Fruit fly (Drosophila melanogaster): Measurements from ENCODE around the gene CG12729.

CG12729 gene

DNA sequence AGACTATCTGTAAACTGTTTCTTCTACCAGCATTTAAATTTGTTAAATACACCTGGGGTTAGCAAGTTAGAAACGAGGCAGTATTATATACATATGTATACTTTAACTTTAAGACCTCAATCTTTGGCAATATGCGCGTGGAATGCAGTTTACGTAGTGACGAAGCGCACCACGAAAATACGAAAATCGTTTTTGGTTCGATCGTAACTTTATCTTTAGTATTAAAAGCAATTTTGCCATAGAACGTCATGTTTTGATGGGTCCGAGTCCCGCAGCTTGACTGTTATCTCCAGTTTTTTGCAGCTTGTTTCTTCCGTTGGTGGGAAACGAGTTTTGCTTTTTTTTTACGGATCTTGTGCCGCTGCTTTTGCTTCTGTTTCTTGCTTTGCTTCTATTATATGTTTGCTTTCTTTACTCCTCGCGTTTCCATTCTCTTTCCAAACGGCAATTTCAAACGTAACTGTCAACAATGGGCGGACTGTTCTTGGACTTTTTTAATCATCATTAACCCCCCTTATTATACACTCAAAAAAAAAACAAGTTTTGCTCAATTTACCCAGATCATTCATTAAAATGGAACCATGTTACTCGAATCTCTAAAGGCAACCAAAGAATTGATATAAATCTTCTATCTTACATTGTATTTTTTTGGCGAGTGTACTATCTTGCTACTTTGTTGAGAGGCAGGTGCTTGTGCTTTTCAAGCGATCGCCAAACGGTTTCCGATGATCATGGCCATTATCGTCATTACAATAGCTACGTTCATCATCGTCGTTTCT is 46.8 kb downstream of the CG12729 start (continued):
- TF ChIP-seq Bteb2 (GFP tag; optimal IDR thresholded peaks at IDR 0.05): peak; percentile 20
- TF ChIP-seq schlank (tag; optimal IDR thresholded peaks at IDR 0.05): peak; percentile 23
- no peak for TF ChIP-seq CG9876 (GFP tag; optimal IDR thresholded peaks at IDR 0.05)
- peak; percentile 29 for TF ChIP-seq vfl (GFP tag; optimal IDR thresholded peaks at IDR 0.05)
- peak; percentile 7 for TF ChIP-seq CG15269 (tag; optimal IDR thresholded peaks at IDR 0.05)
- peak; percentile 59 for TF ChIP-seq CG30403 (GFP tag; optimal IDR thresholded peaks at IDR 0.05)
- TF ChIP-seq fd3F (GFP tag; optimal IDR thresholded peaks at IDR 0.05): peak; percentile 8
- peak; percentile 54 for TF ChIP-seq unpg (GFP tag; optimal IDR thresholded peaks at IDR 0.05)
- TF ChIP-seq CG7786 (GFP tag; optimal IDR thresholded peaks at IDR 0.05): peak; percentile 66
- TF ChIP-seq Rx (GFP tag; IDR thresholded peaks at IDR 0.05): no peak; the same call in 1 of the 2 replicates
- no peak for TF ChIP-seq Hmx (GFP tag; optimal IDR thresholded peaks at IDR 0.05)
- peak; percentile 48 for TF ChIP-seq CG2678 (tag; optimal IDR thresholded peaks at IDR 0.05)
- peak; percentile 21 for TF ChIP-seq tin (GFP tag; optimal IDR thresholded peaks at IDR 0.05)
- no peak for TF ChIP-seq CG4707 (GFP tag; optimal IDR thresholded peaks at IDR 0.05)
- TF ChIP-seq bcd (GFP tag; optimal IDR thresholded peaks at IDR 0.05): peak; percentile 52
- no peak for TF ChIP-seq CG34224 (GFP tag; IDR thresholded peaks at IDR 0.05; ENCODE audit: partially characterized antibody)
- TF ChIP-seq amos (GFP tag; IDR thresholded peaks at IDR 0.05; ENCODE audit: partially characterized antibody): no peak
- peak; percentile 6 for TF ChIP-seq CG8388 (GFP tag; optimal IDR thresholded peaks at IDR 0.05)
- TF ChIP-seq CG17328 (GFP tag; IDR thresholded peaks at IDR 0.05): peak; percentile 39; the same call in 1 of the 2 replicates
- TF ChIP-seq CG13624 (GFP tag; optimal IDR thresholded peaks at IDR 0.05): peak; percentile 65
- no peak for TF ChIP-seq tap (tag; optimal IDR thresholded peaks at IDR 0.05)
- peak; percentile 57 for TF ChIP-seq CG18619 (GFP tag; optimal IDR thresholded peaks at IDR 0.05)
- TF ChIP-seq al (GFP tag; IDR thresholded peaks at IDR 0.05): peak; percentile 54; the same call in 1 of the 2 replicates
- peak; percentile 51 for TF ChIP-seq NFAT (GFP tag; IDR thresholded peaks at IDR 0.05)
- TF ChIP-seq Tbp (GFP tag; optimal IDR thresholded peaks at IDR 0.05): no peak
- peak; percentile 5 for TF ChIP-seq CG3065 (GFP tag; optimal IDR thresholded peaks at IDR 0.05)
- TF ChIP-seq mam (GFP tag; optimal IDR thresholded peaks at IDR 0.05): peak; percentile 57
- TF ChIP-seq CG1792 (GFP tag; optimal IDR thresholded peaks at IDR 0.05): peak; percentile 14
- TF ChIP-seq Antp (GFP tag; optimal IDR thresholded peaks at IDR 0.05): peak; percentile 25
- TF ChIP-seq Med (GFP tag): peak; percentile 92
- TF ChIP-seq CG2889 (GFP tag; IDR thresholded peaks at IDR 0.05): no peak
- TF ChIP-seq CG17361 (GFP tag; IDR thresholded peaks at IDR 0.05): no peak
- TF ChIP-seq Doc2 (GFP tag; IDR thresholded peaks at IDR 0.05): no peak
- TF ChIP-seq CG1647 (GFP tag; optimal IDR thresholded peaks at IDR 0.05): peak; percentile 5
- TF ChIP-seq esg (GFP tag; conservative IDR thresholded peaks at IDR 0.05): 0 out of 2 replicates have a peak, but pooled peaks have one; percentile 31
- TF ChIP-seq Max (GFP tag; optimal IDR thresholded peaks at IDR 0.05): peak; percentile 7
- peak; percentile 49; the same call in 2 of the 3 replicates for TF ChIP-seq zfh1 (GFP tag; IDR thresholded peaks at IDR 0.05)
- peak; percentile 21 for TF ChIP-seq chn (GFP tag; optimal IDR thresholded peaks at IDR 0.05)
- no peak for TF ChIP-seq vnd (GFP tag; IDR thresholded peaks at IDR 0.05; ENCODE audit: partially characterized antibody)
- TF ChIP-seq Hmr (GFP tag; optimal IDR thresholded peaks at IDR 0.05): peak; percentile 54
- TF ChIP-seq prd (optimal IDR thresholded peaks at IDR 0.05): no peak
- TF ChIP-seq prd (GFP tag; IDR thresholded peaks at IDR 0.05): peak; percentile 49; the same call in 2 of the 3 replicates
- TF ChIP-seq pan (optimal IDR thresholded peaks at IDR 0.05): no peak
- TF ChIP-seq pan (GFP tag; optimal IDR thresholded peaks at IDR 0.05 in 1 of 2, IDR thresholded peaks at IDR 0.05 in 1 of 2): peak in 1 of 2 experiments; percentile 37
- 0 out of 2 replicates have a peak, but pooled peaks have one; percentile 31 for TF ChIP-seq CG32772 (GFP tag; IDR thresholded peaks at IDR 0.05)
- TF ChIP-seq Poxn (GFP tag; IDR thresholded peaks at IDR 0.05): 0 out of 2 replicates have a peak, but pooled peaks have one; percentile 46
- TF ChIP-seq CG14710 (tag; optimal IDR thresholded peaks at IDR 0.05): peak; percentile 9
- peak; percentile 3 for TF ChIP-seq gsb-n (tag; optimal IDR thresholded peaks at IDR 0.05)
- peak; percentile 17; the same call in 1 of the 2 replicates for TF ChIP-seq CG11247 (GFP tag; IDR thresholded peaks at IDR 0.05)
- TF ChIP-seq CG4854 (GFP tag; optimal IDR thresholded peaks at IDR 0.05): no peak
